Fruit fly (Drosophila melanogaster): Measurements from ENCODE around the gene CG14960.

- TF ChIP-seq CG8478 (optimal IDR thresholded peaks at IDR 0.05), result no peak
- TF ChIP-seq CTCF (optimal IDR thresholded peaks at IDR 0.05), result peak; percentile 46 to 66
Observed at dm6 chr3L:3276930-3277329, 6.1 kb downstream of the CG14960 start.

Measured in S2 (cell line).